Fruit fly (Drosophila melanogaster) whole organism, embryonic: ENCODE results near the gene CG31344.
A peak's percentile ranks its signal among the peaks of the same experiment; 100 is the strongest.

ENCODE experiments used
- Abd-B ChIP-seq: fragments of 200-800 bp; sonication (Bioruptor generic); optimal IDR thresholded peaks from 2 replicates; lab custom pipeline; 2018; ENCODE audit warnings: missing biosample characterization, mild to moderate bottlenecking, missing genetic modification characterization, moderate library complexity
- Atf-2 ChIP-seq: fragments of 200-800 bp; sonication (Bioruptor generic); optimal IDR thresholded peaks from 2 replicates; lab custom pipeline; 2016; ENCODE audit warnings: missing biosample characterization, missing genetic modification characterization
- B-H1 ChIP-seq: fragments of 200-800 bp; sonication (Bioruptor generic); IDR thresholded peaks from 3 replicates; pipeline ENCODE4 v1.3.6; 2022; ENCODE audit warnings: missing biosample characterization, missing genetic modification characterization
- BEAF-32 ChIP-seq: fragments of 200-800 bp; sonication (Bioruptor generic); optimal IDR thresholded peaks from 3 replicates; lab custom pipeline; 2017; ENCODE audit warnings: missing biosample characterization, missing genetic modification characterization, mild to moderate bottlenecking, moderate library complexity, missing genetic modification reagents
- C15 ChIP-seq: fragments of 200-800 bp; sonication (Bioruptor generic); IDR thresholded peaks from 3 replicates; pipeline ENCODE4 v1.3.6; 2022; ENCODE audit warnings: missing biosample characterization, missing genetic modification characterization
- CG10565 ChIP-seq: fragments of 200-800 bp; sonication (Bioruptor generic); optimal IDR thresholded peaks from 3 replicates; lab custom pipeline; 2016; ENCODE audit warnings: missing biosample characterization, mild to moderate bottlenecking, missing genetic modification characterization
- CG12071 ChIP-seq: fragments of 200-800 bp; sonication (Bioruptor generic); optimal IDR thresholded peaks from 3 replicates; lab custom pipeline; 2018; ENCODE audit warnings: missing biosample characterization, mild to moderate bottlenecking, missing genetic modification characterization
- CG12104 ChIP-seq: fragments of 200-800 bp; sonication (Bioruptor generic); optimal IDR thresholded peaks from 3 replicates; lab custom pipeline; 2016; ENCODE audit warnings: missing biosample characterization, missing genetic modification characterization
- CG12769 ChIP-seq: fragments of 200-800 bp; sonication (Bioruptor generic); optimal IDR thresholded peaks from 2 replicates; lab custom pipeline; 2019; ENCODE audit warnings: missing biosample characterization, mild to moderate bottlenecking, missing genetic modification characterization, moderate library complexity
- CG13296 ChIP-seq: fragments of 200-800 bp; sonication (Bioruptor generic); optimal IDR thresholded peaks from 3 replicates; lab custom pipeline; 2018; ENCODE audit warnings: missing biosample characterization, mild to moderate bottlenecking, missing genetic modification characterization
- CG15514 ChIP-seq: fragments of 200-800 bp; sonication (Bioruptor generic); optimal IDR thresholded peaks from 3 replicates; lab custom pipeline; 2017; ENCODE audit warnings: missing biosample characterization, missing genetic modification characterization, mild to moderate bottlenecking, moderate library complexity, missing genetic modification reagents
- CG17829 ChIP-seq: fragments of 200-800 bp; optimal IDR thresholded peaks from 2 replicates; lab custom pipeline; 2019; ENCODE audit warnings: missing biosample characterization, mild to moderate bottlenecking, missing genetic modification characterization, moderate library complexity
- CG2712 ChIP-seq: fragments of 200-800 bp; optimal IDR thresholded peaks from 3 replicates; lab custom pipeline; 2019; ENCODE audit warnings: missing biosample characterization, mild to moderate bottlenecking, missing genetic modification characterization, moderate library complexity
- CG2875 ChIP-seq: fragments of 200-800 bp; sonication (Bioruptor generic); optimal IDR thresholded peaks from 2 replicates; lab custom pipeline; 2017; ENCODE audit warnings: missing biosample characterization, mild to moderate bottlenecking, missing genetic modification characterization, missing genetic modification reagents
- CG2889 ChIP-seq: fragments of 200-800 bp; sonication (Bioruptor generic); IDR thresholded peaks from 3 replicates; pipeline ENCODE4 v1.3.6; 2022; ENCODE audit warnings: missing biosample characterization, missing genetic modification characterization
- CG33213 ChIP-seq: fragments of 200-800 bp; sonication (Bioruptor generic); optimal IDR thresholded peaks from 3 replicates; lab custom pipeline; 2016; ENCODE audit warnings: missing biosample characterization, missing genetic modification characterization
- CG34422 ChIP-seq: fragments of 200-800 bp; sonication (Bioruptor generic); IDR thresholded peaks from 3 replicates; pipeline ENCODE4 v1.3.6; 2022; ENCODE audit warnings: missing biosample characterization, missing genetic modification characterization
- CG3726 ChIP-seq: fragments of 200-800 bp; sonication (Bioruptor generic); IDR thresholded peaks from 3 replicates; pipeline ENCODE4, ENCODE4 v1.3.6; 2022; ENCODE audit warnings: missing biosample characterization, missing genetic modification characterization
- CG4854 ChIP-seq: fragments of 200-800 bp; sonication (Bioruptor generic); optimal IDR thresholded peaks from 2 replicates; lab custom pipeline; 2016; ENCODE audit warnings: missing biosample characterization, missing genetic modification characterization, inconsistent platforms
- CG9817 ChIP-seq: fragments of 200-800 bp; sonication (Bioruptor generic); optimal IDR thresholded peaks from 2 replicates; lab custom pipeline; 2018; ENCODE audit warnings: missing biosample characterization, mild to moderate bottlenecking, missing genetic modification characterization, moderate library complexity
- CTCF ChIP-seq: fragments of 200-800 bp; sonication (Bioruptor generic); optimal IDR thresholded peaks from 2 replicates; lab custom pipeline; 2017; ENCODE audit warnings: missing biosample characterization, mild to moderate bottlenecking, missing genetic modification characterization, moderate library complexity
- Chrac-16 ChIP-seq: fragments of 200-800 bp; sonication (Bioruptor generic); optimal IDR thresholded peaks from 3 replicates; lab custom pipeline; 2016; ENCODE audit warnings: missing biosample characterization, missing genetic modification characterization
- CrebB ChIP-seq: fragments of 200-800 bp; sonication (Bioruptor generic); optimal IDR thresholded peaks from 3 replicates; lab custom pipeline; 2018; ENCODE audit warnings: missing biosample characterization, mild to moderate bottlenecking, missing genetic modification characterization
- D19A ChIP-seq: fragments of 200-800 bp; optimal IDR thresholded peaks from 3 replicates; lab custom pipeline; 2019; ENCODE audit warnings: missing biosample characterization, mild to moderate bottlenecking, missing genetic modification characterization, moderate library complexity
- D19B ChIP-seq: fragments of 200-800 bp; sonication (Bioruptor generic); optimal IDR thresholded peaks from 2 replicates; lab custom pipeline; 2017; ENCODE audit warnings: missing biosample characterization, mild to moderate bottlenecking, missing genetic modification characterization
- E2f1 ChIP-seq: fragments of 200-800 bp; sonication (Bioruptor generic); IDR thresholded peaks from 2 replicates; pipeline ENCODE4 v1.3.6; 2022; ENCODE audit warnings: missing biosample characterization, missing genetic modification characterization
- H15 ChIP-seq: fragments of 200-800 bp; sonication (Bioruptor generic); IDR thresholded peaks from 3 replicates; pipeline ENCODE4 v1.3.6; 2022; ENCODE audit warnings: missing biosample characterization, missing genetic modification characterization
- HLH3B ChIP-seq: fragments of 200-800 bp; sonication (Bioruptor generic); IDR thresholded peaks from 2 replicates; pipeline ENCODE4 v1.3.6; 2022; ENCODE audit warnings: missing biosample characterization, missing genetic modification characterization
- HLHmδ ChIP-seq: fragments of 200-800 bp; sonication (Bioruptor generic); optimal IDR thresholded peaks from 2 replicates; lab custom pipeline; 2018; ENCODE audit warnings: missing biosample characterization, mild to moderate bottlenecking, missing genetic modification characterization, moderate library complexity
- Jarid2 ChIP-seq: fragments of 200-800 bp; sonication (Bioruptor generic); optimal IDR thresholded peaks from 3 replicates; lab custom pipeline; 2017; ENCODE audit warnings: mild to moderate bottlenecking, missing biosample characterization, missing genetic modification reagents, missing genetic modification characterization
- Nf-YC ChIP-seq: fragments of 200-800 bp; optimal IDR thresholded peaks from 3 replicates; lab custom pipeline; 2019; ENCODE audit warnings: missing biosample characterization, mild to moderate bottlenecking, missing genetic modification characterization, moderate library complexity
- Taf1 ChIP-seq: fragments of 200-800 bp; sonication (Bioruptor generic); IDR thresholded peaks from 2 replicates; pipeline ENCODE4 v1.3.6; 2022; ENCODE audit warnings: missing biosample characterization, missing genetic modification characterization
- caup ChIP-seq: fragments of 200-800 bp; sonication (Bioruptor generic); optimal IDR thresholded peaks from 3 replicates; lab custom pipeline; 2017; ENCODE audit warnings: missing biosample characterization, mild to moderate bottlenecking, missing genetic modification characterization, moderate library complexity; ENCODE audit not compliant: severe bottlenecking
- cg ChIP-seq: fragments of 200-800 bp; sonication (Bioruptor generic); optimal IDR thresholded peaks from 3 replicates; lab custom pipeline; 2019; ENCODE audit warnings: missing biosample characterization, mild to moderate bottlenecking, missing genetic modification characterization, moderate library complexity
- crc ChIP-seq: fragments of 200-800 bp; sonication (Bioruptor generic); optimal IDR thresholded peaks from 2 replicates; lab custom pipeline; 2016; ENCODE audit warnings: missing biosample characterization, missing genetic modification characterization
- fd64A ChIP-seq: fragments of 200-800 bp; sonication (Bioruptor generic); optimal IDR thresholded peaks from 3 replicates; lab custom pipeline; 2018; ENCODE audit warnings: missing biosample characterization, mild to moderate bottlenecking, missing genetic modification characterization
- gce ChIP-seq: fragments of 200-800 bp; sonication (Bioruptor generic); IDR thresholded peaks from 3 replicates; pipeline ENCODE4 v1.3.6; 2022; ENCODE audit warnings: missing biosample characterization, missing genetic modification characterization
- grau ChIP-seq: fragments of 200-800 bp; optimal IDR thresholded peaks from 3 replicates; lab custom pipeline; 2019; ENCODE audit warnings: missing biosample characterization, mild to moderate bottlenecking, missing genetic modification characterization, moderate library complexity
- gsb ChIP-seq: fragments of 200-800 bp; sonication (Bioruptor generic); IDR thresholded peaks from 2 replicates; pipeline ENCODE4 v1.3.6; 2022; ENCODE audit warnings: missing biosample characterization, missing genetic modification characterization
- hb ChIP-seq: fragments of 200-800 bp; sonication (Bioruptor generic); IDR thresholded peaks from 3 replicates; pipeline ENCODE4 v1.3.6; 2022; ENCODE audit warnings: missing biosample characterization, missing genetic modification characterization; ENCODE audit not compliant: partially characterized antibody
- kay ChIP-seq: fragments of 200-800 bp; sonication (Bioruptor generic); optimal IDR thresholded peaks from 2 replicates; lab custom pipeline; 2016; ENCODE audit warnings: missing biosample characterization, missing genetic modification characterization
- nmo ChIP-seq: fragments of 200-800 bp; sonication (Bioruptor generic); optimal IDR thresholded peaks from 2 replicates; lab custom pipeline; 2018; ENCODE audit warnings: missing biosample characterization, mild to moderate bottlenecking, missing genetic modification characterization, moderate library complexity
- p53 ChIP-seq: fragments of 200-800 bp; sonication (Bioruptor generic); optimal IDR thresholded peaks from 2 replicates; lab custom pipeline; 2016; ENCODE audit warnings: missing biosample characterization, missing genetic modification characterization
- pita ChIP-seq: fragments of 200-800 bp; sonication (Bioruptor generic); optimal IDR thresholded peaks from 2 replicates; lab custom pipeline; 2017; ENCODE audit warnings: missing biosample characterization, mild to moderate bottlenecking, missing genetic modification characterization
- ranshi ChIP-seq: fragments of 200-800 bp; sonication (Bioruptor generic); IDR thresholded peaks from 2 replicates; pipeline ENCODE4 v1.3.6; 2022; ENCODE audit warnings: missing biosample characterization, missing genetic modification characterization
- stc ChIP-seq: fragments of 200-800 bp; sonication (Bioruptor generic); IDR thresholded peaks from 2 replicates; pipeline ENCODE4 v1.3.6; 2022; ENCODE audit warnings: missing biosample characterization, missing genetic modification characterization
- trem ChIP-seq: fragments of 200-800 bp; optimal IDR thresholded peaks from 3 replicates; lab custom pipeline; 2019; ENCODE audit warnings: missing biosample characterization, mild to moderate bottlenecking, missing genetic modification characterization, moderate library complexity
- twi ChIP-seq: fragments of 200-800 bp; optimal IDR thresholded peaks from 2 replicates; lab custom pipeline; 2019; ENCODE audit warnings: missing biosample characterization, mild to moderate bottlenecking, missing genetic modification characterization, moderate library complexity
- wor ChIP-seq: fragments of 200-800 bp; sonication (Bioruptor generic); IDR thresholded peaks from 2 replicates; pipeline ENCODE4 v1.3.6; 2022; ENCODE audit warnings: missing biosample characterization, missing genetic modification characterization

The CG31344 gene

dm6 chr3R:15218824-15219576, 6.1 kb downstream of the CG31344 start, which contains the start of the genes SIDL and CG12241 (continued):
- peak; percentile 94 for TF ChIP-seq E2f1 (GFP tag; lab: Robert Waterston, UW)
- no peak for TF ChIP-seq Jarid2 (GFP tag; lab: Kevin White, UChicago)
- peak; percentile 92 for TF ChIP-seq HLH3B
- TF ChIP-seq CG10565, result peak; percentile 16
- TF ChIP-seq p53 (GFP tag; lab: Kevin White, UChicago), result no peak
- peak; percentile 91 for TF ChIP-seq stc (GFP tag; lab: Robert Waterston, UW)
- TF ChIP-seq D19B (GFP tag; lab: Kevin White, UChicago), result peak; percentile 90
- peak; percentile 67 for TF ChIP-seq crc (GFP tag; lab: Kevin White, UChicago)
- no peak for TF ChIP-seq CrebB (tag; lab: Kevin White, UChicago)
- TF ChIP-seq wor (GFP tag; lab: Robert Waterston, UW), result no peak
- no peak for TF ChIP-seq pita (GFP tag; lab: Kevin White, UChicago)
- TF ChIP-seq kay (GFP tag; lab: Kevin White, UChicago), result peak; percentile 69
- no peak for TF ChIP-seq fd64A (GFP tag; lab: Kevin White, UChicago)
- TF ChIP-seq CG17829 (tag; lab: Kevin White, UChicago), result peak; percentile 86
- peak; percentile 73 for TF ChIP-seq CG4854 (GFP tag; lab: Kevin White, UChicago)
- peak; percentile 73 for TF ChIP-seq trem (tag; lab: Kevin White, UChicago)
- peak; percentile 96 for TF ChIP-seq ranshi (GFP tag; lab: Robert Waterston, UW)
- no peak for TF ChIP-seq Atf-2 (GFP tag; lab: Kevin White, UChicago)
- peak; percentile 80; the same call in 2 of the 3 replicates for TF ChIP-seq C15 (GFP tag; lab: Robert Waterston, UW)
- peak; percentile 83 for TF ChIP-seq caup (GFP tag; lab: Kevin White, UChicago)
- peak; percentile 94 for TF ChIP-seq Abd-B

- TF ChIP-seq twi (tag; lab: Kevin White, UChicago), result no peak
- no peak for TF ChIP-seq CG12071 (GFP tag; lab: Kevin White, UChicago)
- TF ChIP-seq gsb, result no peak
- peak; percentile 5 for TF ChIP-seq CG13296
- TF ChIP-seq H15 (GFP tag; lab: Robert Waterston, UW), result no peak
- TF ChIP-seq CG34422 (GFP tag; lab: Robert Waterston, UW), result no peak
- TF ChIP-seq CTCF, result no peak
- no peak for TF ChIP-seq Taf1 (GFP tag; lab: Robert Waterston, UW)
- no peak for TF ChIP-seq CG2875
- peak; percentile 44 for TF ChIP-seq Nf-YC (tag; lab: Kevin White, UChicago)
- TF ChIP-seq D19A (tag; lab: Kevin White, UChicago), result no peak
- TF ChIP-seq CG15514 (GFP tag; lab: Kevin White, UChicago), result peak; percentile 20
- TF ChIP-seq hb, result no peak
- TF ChIP-seq B-H1 (GFP tag; lab: Robert Waterston, UW), result no peak
- TF ChIP-seq gce (GFP tag; lab: Robert Waterston, UW), result no peak
- peak; percentile 56 for TF ChIP-seq nmo
- TF ChIP-seq grau (tag; lab: Kevin White, UChicago), result peak; percentile 36
- no peak for TF ChIP-seq CG9817 (tag; lab: Kevin White, UChicago)
- TF ChIP-seq CG2712, result peak; percentile 49
- TF ChIP-seq CG12104 (GFP tag; lab: Kevin White, UChicago), result peak; percentile 23
- TF ChIP-seq BEAF-32 (GFP tag; lab: Kevin White, UChicago), result peak; percentile 78
- TF ChIP-seq CG33213 (GFP tag; lab: Kevin White, UChicago), result no peak
- no peak for TF ChIP-seq HLHmδ (GFP tag; lab: Kevin White, UChicago)
- TF ChIP-seq CG3726 (GFP tag; lab: Robert Waterston, UW), result no peak
- no peak for TF ChIP-seq CG12769 (tag; lab: Kevin White, UChicago)
- no peak for TF ChIP-seq cg (GFP tag; lab: Kevin White, UChicago)
- no peak for TF ChIP-seq Chrac-16 (GFP tag; lab: Kevin White, UChicago)
- TF ChIP-seq CG2889, result no peak
Observed at dm6 chr3R:15213362-15213989, 11.7 kb downstream of the CG31344 start, which contains the start of the genes CG6654 and CG4210. CG6654 (minus strand) TSS chr3R:15213658. CG4210 (plus strand) TSS chr3R:15213974.
